Worm (Caenorhabditis elegans) whole organism, L4 larva: Measurements from ENCODE around the gene nlp-52.

Source experiments
- F44E2.7 ChIP-seq: fragments of 200-800 bp; sonication (Bioruptor generic); IDR thresholded peaks from 2 replicates; pipeline ENCODE4 v2.1.2; 2022; ENCODE audit warnings: missing genetic modification characterization, missing compliant biosample characterization
- ama-1 ChIP-seq: fragments of 150-350 bp; optimal IDR thresholded peaks from 2 replicates; lab custom pipeline; 2014; ENCODE audit warnings: inconsistent platforms, mixed read lengths
- daf-8 ChIP-seq: fragments of 200-800 bp; sonication (Bioruptor generic); IDR thresholded peaks from 2 replicates; pipeline ENCODE4 v1.3.6; 2022; ENCODE audit warnings: missing genetic modification characterization, missing compliant biosample characterization
- dmd-8 ChIP-seq: fragments of 200-800 bp; sonication (Bioruptor generic); IDR thresholded peaks from 2 replicates; pipeline ENCODE4 v1.3.6; 2022; ENCODE audit warnings: missing genetic modification characterization, missing compliant biosample characterization
- pha-4 ChIP-seq, 2 experiments: fragments of 150-350 bp in 1 of 2; fragments of 200-800 bp in 1 of 2; sonication (Bioruptor generic) in 1 of 2; IDR thresholded peaks in 1 of 2; optimal IDR thresholded peaks in 1 of 2; 2 replicates each; pipeline versions ENCODE4 v1.3.6 to Lab custom; 2014 to 2022; ENCODE audit warnings: missing genetic modification characterization in 2 of 2, missing genetic modification reagents in 2 of 2, missing biosample characterization in 1 of 2, missing compliant biosample characterization in 1 of 2
- php-3 ChIP-seq: fragments of 200-800 bp; sonication (Bioruptor generic); IDR thresholded peaks from 2 replicates; pipeline ENCODE4 v1.3.6; 2022; ENCODE audit warnings: missing genetic modification reagents, missing genetic modification characterization, missing compliant biosample characterization
- spr-1 ChIP-seq: sonication (generic microtip); optimal IDR thresholded peaks from 2 replicates; lab custom pipeline; 2016; ENCODE audit warnings: mild to moderate bottlenecking, missing genetic modification characterization, missing compliant biosample characterization

ce11 chrIII:797507-797906 is 35.9 kb downstream of the nlp-52 start:
- TF ChIP-seq spr-1 (tag; lab: Kevin White, UChicago) (no peak), dmd-8 (no peak), pha-4 (GFP tag; IDR thresholded peaks at IDR 0.05; lab: Robert Waterston, UW) (no peak), pha-4 (tag; optimal IDR thresholded peaks at IDR 0.05; lab: Kevin White, UChicago) (no peak), daf-8 (GFP tag; lab: Robert Waterston, UW) (no peak), F44E2.7 (GFP tag; lab: Robert Waterston, UW) (no peak), ama-1 (lab: Kevin White, UChicago) (no peak), php-3 (GFP tag; lab: Robert Waterston, UW) (no peak)
